Worm (Caenorhabditis elegans) whole organism, L4/young adult: Measurements from ENCODE around the gene R102.10.

Source experiments
- W03F9.2 ChIP-seq: fragments of 150-350 bp; optimal IDR thresholded peaks from 2 replicates; lab custom pipeline; 2014; ENCODE audit warnings: missing biosample characterization, missing genetic modification characterization
- dao-5 ChIP-seq: sonication (generic microtip); optimal IDR thresholded peaks from 2 replicates; lab custom pipeline; 2016; ENCODE audit warnings: missing genotype, missing genetic modification characterization, moderate library complexity, missing compliant biosample characterization
- him-1 ChIP-seq: sonication (generic microtip); optimal IDR thresholded peaks from 2 replicates; lab custom pipeline; 2016; ENCODE audit warnings: missing genotype, missing genetic modification reagents, missing genetic modification characterization, missing compliant biosample characterization

DNA sequence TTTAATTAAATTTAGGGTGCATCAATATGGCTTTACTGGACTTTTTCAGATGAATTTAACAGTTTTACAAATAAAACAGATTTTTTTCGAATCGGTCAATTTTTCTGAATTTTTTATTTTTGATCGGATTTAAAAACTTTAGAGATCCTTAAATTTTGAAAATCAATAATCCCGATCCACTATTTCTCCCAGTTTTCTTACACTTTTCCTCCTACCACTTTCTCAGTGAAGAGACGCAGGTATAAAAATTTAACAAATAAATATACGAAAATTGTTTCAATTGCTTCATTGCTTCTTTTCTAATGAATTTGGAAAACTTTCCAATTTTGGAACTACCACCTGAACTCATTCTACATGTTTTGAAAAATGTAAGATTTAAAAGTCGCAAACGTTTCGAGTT lies 41.1 kb upstream of the R102.10 start, which contains the start of gene K08C7.7:
- TF ChIP-seq W03F9.2 (no peak), dao-5 (tag; lab: Kevin White, UChicago) (no peak), him-1 (tag; lab: Kevin White, UChicago) (no peak)
